Fruit fly (Drosophila melanogaster): ENCODE data around the gene CG5880.

CG5880 gene

DNA sequence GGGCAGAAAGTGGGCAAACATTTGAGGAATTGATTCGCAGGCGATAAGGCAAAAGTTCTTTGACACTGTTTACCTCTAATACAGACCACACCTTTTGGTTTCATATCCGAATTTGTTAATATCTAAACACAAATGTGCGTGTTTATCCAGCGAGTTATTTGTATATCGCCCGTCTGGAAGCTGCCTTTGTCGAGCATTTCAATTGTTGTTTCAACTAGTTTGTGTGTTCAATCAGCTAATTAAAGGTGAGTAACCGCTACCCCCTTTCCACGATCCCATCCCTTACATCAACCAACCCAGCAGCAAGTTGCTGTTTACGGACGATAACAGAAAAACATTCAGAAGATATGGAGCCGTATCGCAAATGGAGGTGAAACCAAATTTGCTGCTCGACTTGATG, 14.9 kb downstream of the CG5880 start (continued):
- TF ChIP-seq Fer2 (tag; optimal IDR thresholded peaks at IDR 0.05) (peak; percentile 13), CG5180 (GFP tag; optimal IDR thresholded peaks at IDR 0.05) (peak; percentile 35), CG16813 (GFP tag; IDR thresholded peaks at IDR 0.05; ENCODE audit: partially characterized antibody) (no peak), CoRest (tag; optimal IDR thresholded peaks at IDR 0.05) (peak; percentile 1), tup (GFP tag; optimal IDR thresholded peaks at IDR 0.05) (peak; percentile 4), sob (GFP tag; IDR thresholded peaks at IDR 0.05) (peak; percentile 47; the same call in 1 of the 2 replicates), nerfin-2 (GFP tag; IDR thresholded peaks at IDR 0.05; ENCODE audit: partially characterized antibody) (no peak), CG13296 (GFP tag; optimal IDR thresholded peaks at IDR 0.05) (peak; percentile 61), CG3065 (GFP tag; optimal IDR thresholded peaks at IDR 0.05) (no peak), CG6175 (GFP tag; IDR thresholded peaks at IDR 0.05) (no peak), CG1233 (GFP tag; optimal IDR thresholded peaks at IDR 0.05) (peak; percentile 48), wek (GFP tag; optimal IDR thresholded peaks at IDR 0.05) (peak; percentile 58), CG32767 (GFP tag; IDR thresholded peaks at IDR 0.05) (0 out of 2 replicates have a peak, but pooled peaks have one; percentile 32), CG11398 (GFP tag; optimal IDR thresholded peaks at IDR 0.05) (peak; percentile 29), ems (GFP tag; optimal IDR thresholded peaks at IDR 0.05) (no peak), luna (GFP tag; optimal IDR thresholded peaks at IDR 0.05) (peak; percentile 70), BtbVII (GFP tag; optimal IDR thresholded peaks at IDR 0.05) (peak; percentile 68), run (tag; optimal IDR thresholded peaks at IDR 0.05) (no peak), CG15269 (tag; optimal IDR thresholded peaks at IDR 0.05) (peak; percentile 7), gro (GFP tag; optimal IDR thresholded peaks at IDR 0.05) (peak; percentile 73), CG6854 (GFP tag; optimal IDR thresholded peaks at IDR 0.05) (peak; percentile 27), bab2 (GFP tag; optimal IDR thresholded peaks at IDR 0.05) (peak; percentile 28), dysf (GFP tag; IDR thresholded peaks at IDR 0.05) (peak; percentile 55; the same call in 1 of the 3 replicates), CG6683 (GFP tag; optimal IDR thresholded peaks at IDR 0.05) (peak; percentile 49), Bteb2 (GFP tag; optimal IDR thresholded peaks at IDR 0.05) (peak; percentile 14), CG4328 (GFP tag; optimal IDR thresholded peaks at IDR 0.05) (peak; percentile 40), CG10147 (GFP tag; optimal IDR thresholded peaks at IDR 0.05) (peak; percentile 51), CG14014 (GFP tag; IDR thresholded peaks at IDR 0.05) (peak; percentile 73; the same call in 1 of the 2 replicates), Side (GFP tag; optimal IDR thresholded peaks at IDR 0.05) (peak; percentile 64), Fer1 (GFP tag; optimal IDR thresholded peaks at IDR 0.05) (peak; percentile 78), ash1 (GFP tag; optimal IDR thresholded peaks at IDR 0.05) (peak; percentile 60), cwo (GFP tag; optimal IDR thresholded peaks at IDR 0.05) (peak; percentile 56), Pdp1 (GFP tag; optimal IDR thresholded peaks at IDR 0.05) (peak in 1 of 2 experiments; percentile 16), CG18764 (GFP tag; optimal IDR thresholded peaks at IDR 0.05) (peak; percentile 24), CG7786 (GFP tag; optimal IDR thresholded peaks at IDR 0.05) (peak; percentile 39), Camta (GFP tag; optimal IDR thresholded peaks at IDR 0.05) (peak; percentile 39), CG7271 (tag; optimal IDR thresholded peaks at IDR 0.05) (no peak), Atf3 (GFP tag; optimal IDR thresholded peaks at IDR 0.05) (no peak), CG12071 (GFP tag; optimal IDR thresholded peaks at IDR 0.05) (peak; percentile 66), caup (GFP tag; optimal IDR thresholded peaks at IDR 0.05; ENCODE audit: severe bottlenecking) (peak; percentile 86), her (GFP tag; optimal IDR thresholded peaks at IDR 0.05) (peak; percentile 68), CG7928 (GFP tag; optimal IDR thresholded peaks at IDR 0.05) (peak; percentile 9), cad (GFP tag; optimal IDR thresholded peaks at IDR 0.05) (no peak), CG2120 (GFP tag; optimal IDR thresholded peaks at IDR 0.05) (peak; percentile 75), lola (GFP tag; optimal IDR thresholded peaks at IDR 0.05) (no peak), CG2889 (GFP tag; IDR thresholded peaks at IDR 0.05) (no peak), MTF-1 (GFP tag; optimal IDR thresholded peaks at IDR 0.05; ENCODE audit: borderline replicate concordance) (peak; percentile 9), CG7372 (GFP tag; IDR thresholded peaks at IDR 0.05) (no peak), CTCF (GFP tag; optimal IDR thresholded peaks at IDR 0.05) (no peak), Med (GFP tag) (peak; percentile 95)

Data from whole organism, embryonic.